Worm (Caenorhabditis elegans): ENCODE results near the gene dsb-1.

- no peak for TF ChIP-seq him-1 (tag; optimal IDR thresholded peaks at IDR 0.05)
- no peak for TF ChIP-seq dao-5 (tag; optimal IDR thresholded peaks at IDR 0.05)
These were observed 28.9 kb upstream of the dsb-1 start, which contains the start of gene thn-1 for ce11 chrIV:12379784-12380183.
